Fruit fly (Drosophila melanogaster) whole organism, adult: ENCODE results near the gene Arp3.
A peak's percentile ranks its signal among the peaks of the same experiment; 100 is the strongest.

Experiments used
- CG11617 ChIP-seq: fragments of 200-800 bp; sonication (Bioruptor generic); optimal IDR thresholded peaks from 2 replicates; lab custom pipeline; 2017; ENCODE audit warnings: mild to moderate bottlenecking, missing biosample characterization, missing genetic modification reagents, missing genetic modification characterization
- CG1620 ChIP-seq: fragments of 200-800 bp; sonication (Bioruptor generic); optimal IDR thresholded peaks from 2 replicates; lab custom pipeline; 2016; ENCODE audit warnings: missing biosample characterization, missing genetic modification characterization
- CG33017 ChIP-seq: fragments of 200-800 bp; sonication (Bioruptor generic); optimal IDR thresholded peaks from 2 replicates; lab custom pipeline; 2018; ENCODE audit warnings: missing biosample characterization, mild to moderate bottlenecking, missing genetic modification characterization, moderate library complexity
- CG7045 ChIP-seq: fragments of 200-800 bp; sonication (Bioruptor generic); optimal IDR thresholded peaks from 2 replicates; lab custom pipeline; 2017; ENCODE audit warnings: missing biosample characterization, mild to moderate bottlenecking, missing genetic modification characterization
- CG7101 ChIP-seq: fragments of 200-800 bp; sonication (Bioruptor generic); optimal IDR thresholded peaks from 2 replicates; lab custom pipeline; 2018; ENCODE audit warnings: missing biosample characterization, mild to moderate bottlenecking, missing genetic modification characterization, moderate library complexity
- Crg-1 ChIP-seq: fragments of 200-800 bp; sonication (Bioruptor generic); optimal IDR thresholded peaks from 2 replicates; lab custom pipeline; 2016; ENCODE audit warnings: missing biosample characterization, missing genetic modification characterization
- bab1 ChIP-seq: fragments of 200-800 bp; sonication (Bioruptor generic); optimal IDR thresholded peaks from 3 replicates; lab custom pipeline; 2019; ENCODE audit warnings: missing biosample characterization, mild to moderate bottlenecking, missing genetic modification characterization, moderate library complexity
- cic ChIP-seq: fragments of 200-800 bp; sonication (Bioruptor generic); optimal IDR thresholded peaks from 2 replicates; lab custom pipeline; 2017; ENCODE audit warnings: missing biosample characterization, mild to moderate bottlenecking, missing genetic modification characterization, moderate library complexity
- kay ChIP-seq: fragments of 200-800 bp; sonication (Bioruptor generic); peaks from one replicate; lab custom pipeline; 2016; ENCODE audit warnings: missing biosample characterization, missing genetic modification characterization, borderline replicate concordance
- ovo ChIP-seq: fragments of 200-800 bp; sonication (Bioruptor generic); optimal IDR thresholded peaks from 2 replicates; lab custom pipeline; 2016; ENCODE audit warnings: missing biosample characterization, missing genetic modification characterization
- pad ChIP-seq: fragments of 200-800 bp; sonication (Bioruptor generic); optimal IDR thresholded peaks from 3 replicates; lab custom pipeline; 2017; ENCODE audit warnings: missing biosample characterization, missing genetic modification characterization, mild to moderate bottlenecking, moderate library complexity, missing genetic modification reagents
- toe ChIP-seq: fragments of 200-800 bp; sonication (Bioruptor generic); optimal IDR thresholded peaks from 2 replicates; lab custom pipeline; 2016; ENCODE audit warnings: missing biosample characterization, missing genetic modification characterization

dm6 chr3L:8115864-8116528 lies at the start of gene Arp3, which contains the start of gene msk:
- TF ChIP-seq ovo, result peak; percentile 72
- peak; percentile 86 for TF ChIP-seq CG7101 (tag; lab: Kevin White, UChicago)
- TF ChIP-seq pad (GFP tag; lab: Kevin White, UChicago), result peak; percentile 79
- no peak for TF ChIP-seq toe (GFP tag; lab: Kevin White, UChicago)
- peak; percentile 84 for TF ChIP-seq CG11617 (GFP tag; lab: Kevin White, UChicago)
- TF ChIP-seq kay, result peak; percentile 99
- TF ChIP-seq bab1 (GFP tag; lab: Kevin White, UChicago), result peak; percentile 88
- TF ChIP-seq CG33017 (tag; lab: Kevin White, UChicago), result peak; percentile 79
- peak; percentile 89 for TF ChIP-seq CG1620
- TF ChIP-seq cic (GFP tag; lab: Kevin White, UChicago), result peak; percentile 77
- TF ChIP-seq CG7045 (GFP tag; lab: Kevin White, UChicago), result peak; percentile 88
- peak; percentile 94 for TF ChIP-seq Crg-1 (GFP tag; lab: Kevin White, UChicago)
